Worm (Caenorhabditis elegans) whole organism, dauer: ENCODE results near the gene nhr-30.

Experiments used
- unc-62 ChIP-seq: sonication (generic microtip); optimal IDR thresholded peaks from 2 replicates; lab custom pipeline; 2017; ENCODE audit warnings: missing biosample characterization, missing genetic modification reagents, missing genetic modification characterization

nhr-30 gene

ce11 chrV:9074360-9074834 lies 29.4 kb downstream of the nhr-30 start:
- TF ChIP-seq unc-62 (GFP tag; lab: Kevin White, UChicago), result no peak

DNA sequence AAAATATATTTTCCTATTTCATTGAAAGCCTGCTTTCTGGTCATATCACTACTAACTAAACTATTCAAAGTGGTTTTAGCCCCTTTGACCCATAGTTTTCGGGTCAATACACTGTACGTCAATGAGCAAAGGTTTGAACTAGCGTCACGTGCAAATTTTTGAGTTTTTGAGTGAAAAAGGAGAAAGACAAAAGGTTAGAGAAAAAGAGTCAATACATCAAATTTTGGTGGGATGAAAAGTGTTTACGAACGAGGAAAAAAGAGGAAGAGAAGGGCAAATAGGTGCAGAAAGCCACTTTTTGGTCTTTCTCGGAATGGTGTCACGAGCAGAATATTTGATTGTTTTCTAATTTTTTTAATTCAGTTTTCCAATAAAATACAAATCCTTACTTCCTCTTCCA lies 30.9 kb downstream of the nhr-30 start:
- no peak for TF ChIP-seq unc-62 (GFP tag; lab: Kevin White, UChicago)

DNA sequence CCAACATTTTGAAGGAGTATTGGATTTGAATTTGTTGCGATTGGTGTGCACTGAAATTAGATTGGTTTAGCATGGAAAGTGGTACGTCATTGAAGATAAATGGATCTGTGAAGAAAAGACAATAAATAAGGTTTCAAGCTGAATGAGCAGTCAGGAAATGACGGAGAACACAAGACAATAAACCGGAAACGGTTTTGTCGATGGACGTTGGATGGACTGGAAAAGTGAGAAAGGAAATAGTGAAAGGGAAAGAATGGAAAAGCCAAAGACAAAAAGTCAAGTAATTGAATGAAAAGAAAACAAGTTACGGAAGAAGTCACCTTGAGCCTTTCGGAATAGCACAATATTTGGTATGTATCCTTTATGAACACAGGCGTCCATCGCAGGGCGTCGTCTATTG lies 31.3 kb downstream of the nhr-30 start, which contains the start of gene T27E4.7:
T27E4.7 (minus strand) TSS at position 50 of the 400 bp plus-strand sequence.
- TF ChIP-seq unc-62 (GFP tag; lab: Kevin White, UChicago), result no peak

DNA sequence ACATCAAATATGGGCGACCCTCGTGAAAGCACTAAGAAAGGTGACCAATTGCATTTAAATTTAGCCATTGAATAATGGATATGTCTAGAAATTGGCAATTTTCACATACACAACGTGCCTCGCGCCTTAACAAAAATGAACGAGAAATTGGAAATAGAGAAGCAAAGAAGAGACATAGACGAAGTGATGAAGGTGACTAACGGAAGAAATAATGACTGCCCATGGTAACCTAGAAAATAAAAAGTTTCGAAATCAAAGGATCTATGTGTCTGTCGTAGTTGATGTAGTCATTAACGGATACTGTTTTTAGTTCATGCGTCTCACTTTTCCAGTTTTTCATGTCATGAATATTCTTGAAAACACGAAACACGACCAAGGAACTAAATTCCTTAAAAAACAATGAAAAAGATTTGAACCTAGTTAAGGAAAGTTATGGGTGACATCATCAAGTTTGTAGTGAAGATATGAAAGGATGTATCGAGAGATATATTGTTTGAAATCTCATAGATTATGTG lies 33.2 kb downstream of the nhr-30 start:
- TF ChIP-seq unc-62 (GFP tag; lab: Kevin White, UChicago), result no peak

ce11 chrV:9078815-9079525 lies 34.0 kb downstream of the nhr-30 start:
- no peak for TF ChIP-seq unc-62 (GFP tag; lab: Kevin White, UChicago)

DNA sequence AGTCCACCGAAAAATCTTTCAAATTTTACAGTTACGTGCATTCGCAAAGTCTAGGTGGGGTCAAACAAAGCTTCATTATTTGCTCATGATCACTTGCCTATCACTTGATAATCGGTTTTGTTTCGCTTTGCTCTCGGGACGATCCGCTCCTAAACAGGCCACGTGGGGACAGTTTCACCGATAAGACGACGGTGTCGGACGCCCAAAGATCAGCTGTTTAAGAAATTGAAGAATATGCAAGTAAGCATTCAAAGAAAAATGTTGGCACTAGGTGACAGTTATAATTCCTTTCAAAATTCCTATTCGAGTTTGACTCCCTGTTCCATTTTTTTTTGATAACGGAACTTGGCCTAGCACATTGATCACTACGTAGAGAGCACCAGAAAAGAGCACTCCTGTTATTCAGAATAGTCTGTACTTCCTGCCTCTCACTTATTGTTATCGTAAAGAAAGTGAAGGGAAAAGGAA lies 35.0 kb downstream of the nhr-30 start:
- TF ChIP-seq unc-62 (GFP tag; lab: Kevin White, UChicago), result no peak

DNA sequence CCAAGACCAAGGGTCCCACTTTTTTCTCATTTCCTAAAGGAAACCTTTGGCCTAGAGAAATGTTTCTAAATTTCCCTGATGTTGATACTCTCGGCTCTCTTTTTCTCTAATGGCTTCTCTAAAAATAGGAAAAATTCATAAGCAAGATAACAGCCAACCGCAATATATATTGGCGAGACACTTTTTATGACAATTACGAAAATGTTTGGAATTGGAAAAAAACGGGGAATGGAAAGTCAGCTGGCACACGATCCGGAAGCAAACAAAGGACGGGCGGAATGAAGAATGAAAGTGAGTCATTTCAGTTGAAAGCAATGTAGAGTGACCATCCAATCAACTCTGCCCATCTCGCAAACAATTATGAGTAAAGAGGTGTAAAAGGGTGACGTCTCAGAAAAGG lies 36.4 kb downstream of the nhr-30 start:
- TF ChIP-seq unc-62 (GFP tag; lab: Kevin White, UChicago), result no peak

DNA sequence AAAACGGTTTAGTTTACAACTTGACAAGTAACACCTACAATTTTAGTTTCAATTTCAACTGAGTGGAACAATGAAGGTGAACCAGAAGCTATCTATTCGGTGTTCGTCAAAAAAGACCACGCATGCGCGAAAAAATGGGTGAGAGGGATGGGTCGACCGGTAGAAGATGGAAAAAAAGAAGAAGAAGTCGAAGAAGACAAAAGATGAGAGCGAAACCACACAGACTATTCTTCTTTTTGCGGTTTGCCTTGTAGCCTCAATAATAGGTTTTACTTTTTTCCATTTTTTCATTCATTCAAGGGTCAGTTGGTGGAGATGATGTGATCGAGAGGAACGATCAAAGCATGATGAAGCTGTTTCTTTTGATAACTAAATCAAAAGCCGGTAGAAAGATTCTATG lies 37.4 kb downstream of the nhr-30 start:
- no peak for TF ChIP-seq unc-62 (GFP tag; lab: Kevin White, UChicago)

ce11 chrV:9084252-9084651 lies 39.3 kb downstream of the nhr-30 start:
- TF ChIP-seq unc-62 (GFP tag; lab: Kevin White, UChicago), result no peak

DNA sequence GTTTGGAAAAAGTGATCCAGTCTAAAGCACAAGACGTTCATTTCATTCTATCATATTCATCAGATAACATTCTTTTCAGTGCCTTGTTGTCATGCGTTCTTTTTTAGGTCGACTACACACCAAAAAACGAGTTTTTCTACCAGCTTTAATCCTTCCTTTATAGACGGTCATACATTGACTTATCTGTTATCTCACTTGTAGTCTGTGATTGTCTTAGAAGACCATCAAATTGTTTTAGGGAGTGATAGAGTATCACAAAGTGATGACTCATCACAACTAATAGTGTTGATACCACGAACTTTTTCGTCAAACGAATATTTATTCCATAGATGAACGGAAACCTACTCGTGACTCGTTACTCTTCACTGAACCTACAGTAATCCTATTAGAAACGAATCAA lies 40.9 kb downstream of the nhr-30 start:
- TF ChIP-seq unc-62 (GFP tag; lab: Kevin White, UChicago), result no peak

ce11 chrV:9088758-9089157 lies 43.8 kb downstream of the nhr-30 start:
- TF ChIP-seq unc-62 (GFP tag; lab: Kevin White, UChicago), result no peak

DNA sequence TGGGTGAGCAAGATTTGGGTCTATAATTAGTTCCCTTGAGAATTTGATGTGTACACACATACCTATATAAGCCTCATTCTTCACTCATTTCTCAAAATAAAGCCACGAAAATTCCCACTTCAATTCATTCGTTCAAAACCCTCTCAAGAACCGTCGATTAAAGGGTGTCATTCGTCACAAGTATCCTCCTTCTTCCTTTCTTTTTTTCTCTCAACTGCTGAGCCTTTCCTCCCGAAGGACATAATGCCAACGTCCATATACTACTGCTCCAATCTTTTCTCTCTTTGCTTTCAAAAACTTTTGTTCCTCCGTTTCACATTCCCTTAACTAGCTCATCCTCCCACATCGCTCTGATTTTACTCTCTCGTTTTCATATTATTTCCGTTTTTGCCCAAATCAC lies 47.2 kb downstream of the nhr-30 start, which contains the start of gene T27E4.1:
T27E4.1 (plus strand) TSS at position 137 of the 400 bp plus-strand sequence.
- TF ChIP-seq unc-62 (GFP tag; lab: Kevin White, UChicago), result no peak

ce11 chrV:9094060-9094628 lies 49.2 kb downstream of the nhr-30 start:
- TF ChIP-seq unc-62 (GFP tag; lab: Kevin White, UChicago), result no peak

- no peak for TF ChIP-seq unc-62 (GFP tag; lab: Kevin White, UChicago)
Observed at ce11 chrV:9094976-9095375, 50.0 kb downstream of the nhr-30 start.

- TF ChIP-seq unc-62 (GFP tag; lab: Kevin White, UChicago), result no peak
Observed at ce11 chrV:9095613-9096317, 50.8 kb downstream of the nhr-30 start, which contains the start of gene F21C10.10. Gene F21C10.10 (plus strand): TSS chrV:9096267.
